Fruit fly (Drosophila melanogaster) whole organism, adult: ENCODE measurements around the gene aay.

Experiments
- Hr96 ChIP-seq: fragments of 200-800 bp; sonication (Bioruptor generic); optimal IDR thresholded peaks from 2 replicates; lab custom pipeline; 2016; ENCODE audit warnings: missing biosample characterization, missing genetic modification characterization
- kay ChIP-seq: fragments of 200-800 bp; sonication (Bioruptor generic); peaks from one replicate; lab custom pipeline; 2016; ENCODE audit warnings: missing biosample characterization, missing genetic modification characterization, borderline replicate concordance

DNA sequence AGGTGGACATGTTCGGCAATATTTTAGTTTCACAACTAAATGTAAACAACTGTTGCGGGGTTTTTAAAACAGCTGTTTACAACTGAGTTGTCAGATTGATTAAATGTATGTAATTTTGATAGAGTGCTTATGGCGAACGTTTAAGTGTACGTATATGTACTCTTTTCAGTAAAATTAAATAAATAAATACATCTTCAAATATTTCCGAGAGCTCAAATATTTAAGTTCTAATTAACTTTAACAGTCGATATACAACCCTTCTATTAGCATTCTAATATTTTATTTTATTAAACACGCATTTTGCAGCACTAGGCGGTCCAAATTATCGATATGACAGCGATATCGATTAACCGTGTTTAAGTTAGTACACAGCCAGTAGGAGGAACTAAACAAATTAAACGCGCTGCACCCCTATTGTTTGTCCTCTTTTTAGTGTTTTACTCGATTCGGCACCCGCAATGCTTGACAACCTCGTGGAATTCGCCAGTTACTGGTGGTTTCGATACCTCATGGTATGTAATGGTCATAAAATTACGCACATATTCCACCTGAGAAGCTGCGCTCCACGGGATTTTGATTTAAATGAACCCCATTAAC is 28.6 kb downstream of the aay start, which contains the start of the genes CG3448 and ghi:
- TF ChIP-seq kay, result no peak
- no peak for TF ChIP-seq Hr96 (GFP tag; lab: Kevin White, UChicago)
